Fruit fly (Drosophila melanogaster) whole organism, adult: ENCODE measurements around the gene Eig71Ed.

ENCODE experiments used
- CG11617 ChIP-seq: fragments of 200-800 bp; sonication (Bioruptor generic); optimal IDR thresholded peaks from 2 replicates; lab custom pipeline; 2017; ENCODE audit warnings: mild to moderate bottlenecking, missing biosample characterization, missing genetic modification reagents, missing genetic modification characterization
- CG12768 ChIP-seq: fragments of 200-800 bp; sonication (Bioruptor generic); optimal IDR thresholded peaks from 2 replicates; lab custom pipeline; 2017; ENCODE audit warnings: missing biosample characterization, missing genetic modification characterization, mild to moderate bottlenecking, moderate library complexity, missing genetic modification reagents
- CG14711 ChIP-seq: fragments of 200-800 bp; sonication (Bioruptor generic); optimal IDR thresholded peaks from 2 replicates; lab custom pipeline; 2018; ENCODE audit warnings: missing biosample characterization, mild to moderate bottlenecking, missing genetic modification characterization, moderate library complexity
- CG1620 ChIP-seq: fragments of 200-800 bp; sonication (Bioruptor generic); optimal IDR thresholded peaks from 2 replicates; lab custom pipeline; 2016; ENCODE audit warnings: missing biosample characterization, missing genetic modification characterization
- CG33017 ChIP-seq: fragments of 200-800 bp; sonication (Bioruptor generic); optimal IDR thresholded peaks from 2 replicates; lab custom pipeline; 2018; ENCODE audit warnings: missing biosample characterization, mild to moderate bottlenecking, missing genetic modification characterization, moderate library complexity
- CG5204 ChIP-seq: fragments of 200-800 bp; sonication (Bioruptor generic); optimal IDR thresholded peaks from 2 replicates; lab custom pipeline; 2016; ENCODE audit warnings: missing biosample characterization, missing genetic modification characterization
- CG7101 ChIP-seq: fragments of 200-800 bp; sonication (Bioruptor generic); optimal IDR thresholded peaks from 2 replicates; lab custom pipeline; 2018; ENCODE audit warnings: missing biosample characterization, mild to moderate bottlenecking, missing genetic modification characterization, moderate library complexity
- Clk ChIP-seq: fragments of 200-800 bp; sonication (Bioruptor generic); optimal IDR thresholded peaks from 2 replicates; lab custom pipeline; 2017; ENCODE audit warnings: missing biosample characterization, missing genetic modification characterization
- Crg-1 ChIP-seq: fragments of 200-800 bp; sonication (Bioruptor generic); optimal IDR thresholded peaks from 2 replicates; lab custom pipeline; 2016; ENCODE audit warnings: missing biosample characterization, missing genetic modification characterization
- Hr96 ChIP-seq: fragments of 200-800 bp; sonication (Bioruptor generic); optimal IDR thresholded peaks from 2 replicates; lab custom pipeline; 2016; ENCODE audit warnings: missing biosample characterization, missing genetic modification characterization
- Mnt ChIP-seq: fragments of 200-800 bp; sonication (Bioruptor generic); optimal IDR thresholded peaks from 2 replicates; lab custom pipeline; 2016; ENCODE audit warnings: missing biosample characterization, mild to moderate bottlenecking, missing genetic modification characterization
- bab1 ChIP-seq: fragments of 200-800 bp; sonication (Bioruptor generic); optimal IDR thresholded peaks from 3 replicates; lab custom pipeline; 2019; ENCODE audit warnings: missing biosample characterization, mild to moderate bottlenecking, missing genetic modification characterization, moderate library complexity
- cic ChIP-seq: fragments of 200-800 bp; sonication (Bioruptor generic); optimal IDR thresholded peaks from 2 replicates; lab custom pipeline; 2017; ENCODE audit warnings: missing biosample characterization, mild to moderate bottlenecking, missing genetic modification characterization, moderate library complexity
- cnc ChIP-seq, 2 experiments: fragments of >200 bp; optimal IDR thresholded peaks; 2 replicates each; lab custom pipeline; 2017
- kay ChIP-seq: fragments of 200-800 bp; sonication (Bioruptor generic); peaks from one replicate; lab custom pipeline; 2016; ENCODE audit warnings: missing biosample characterization, missing genetic modification characterization, borderline replicate concordance
- ovo ChIP-seq: fragments of 200-800 bp; sonication (Bioruptor generic); optimal IDR thresholded peaks from 2 replicates; lab custom pipeline; 2016; ENCODE audit warnings: missing biosample characterization, missing genetic modification characterization
- pad ChIP-seq: fragments of 200-800 bp; sonication (Bioruptor generic); optimal IDR thresholded peaks from 3 replicates; lab custom pipeline; 2017; ENCODE audit warnings: missing biosample characterization, missing genetic modification characterization, mild to moderate bottlenecking, moderate library complexity, missing genetic modification reagents
- toe ChIP-seq: fragments of 200-800 bp; sonication (Bioruptor generic); optimal IDR thresholded peaks from 2 replicates; lab custom pipeline; 2016; ENCODE audit warnings: missing biosample characterization, missing genetic modification characterization

Gene Eig71Ed

dm6 chr3L:15697916-15698315 is 45.6 kb downstream of the Eig71Ed start:
- TF ChIP-seq toe (no peak), CG1620 (GFP tag; lab: Kevin White, UChicago) (no peak), Crg-1 (GFP tag; lab: Kevin White, UChicago) (no peak), cic (GFP tag; lab: Kevin White, UChicago) (no peak), Hr96 (no peak), CG14711 (tag; lab: Kevin White, UChicago) (no peak), kay (no peak), pad (GFP tag; lab: Kevin White, UChicago) (no peak), CG7101 (tag; lab: Kevin White, UChicago) (no peak)

- TF ChIP-seq ovo (GFP tag; lab: Kevin White, UChicago) (no peak), bab1 (GFP tag; lab: Kevin White, UChicago) (no peak), kay (no peak), pad (GFP tag; lab: Kevin White, UChicago) (no peak), CG7101 (tag; lab: Kevin White, UChicago) (no peak), Mnt (GFP tag; lab: Kevin White, UChicago) (no peak), cic (GFP tag; lab: Kevin White, UChicago) (no peak), CG5204 (no peak), Crg-1 (GFP tag; lab: Kevin White, UChicago) (no peak), CG11617 (GFP tag; lab: Kevin White, UChicago) (no peak), cnc (optimal IDR thresholded peaks at IDR 0.05; lab: Kevin White, UChicago) (no peak), CG33017 (no peak), Clk (no peak), Hr96 (no peak), toe (no peak), CG14711 (tag; lab: Kevin White, UChicago) (no peak), CG12768 (GFP tag; lab: Kevin White, UChicago) (no peak)
Observed at dm6 chr3L:15699626-15700337, 47.4 kb downstream of the Eig71Ed start, which contains the start of gene comm2. Gene comm2, minus strand, starts transcription at chr3L:15699850.

- TF ChIP-seq ovo (GFP tag; lab: Kevin White, UChicago) (no peak), bab1 (GFP tag; lab: Kevin White, UChicago) (no peak), pad (GFP tag; lab: Kevin White, UChicago) (no peak), Clk (no peak), CG14711 (tag; lab: Kevin White, UChicago) (no peak), CG11617 (GFP tag; lab: Kevin White, UChicago) (no peak), CG7101 (tag; lab: Kevin White, UChicago) (no peak), kay (no peak), CG12768 (GFP tag; lab: Kevin White, UChicago) (no peak), CG5204 (no peak)
Observed at dm6 chr3L:15700338-15700966, 48.1 kb downstream of the Eig71Ed start.

dm6 chr3L:15702191-15702590 is 49.9 kb downstream of the Eig71Ed start:
- TF ChIP-seq toe (no peak), bab1 (GFP tag; lab: Kevin White, UChicago) (no peak), Mnt (GFP tag; lab: Kevin White, UChicago) (no peak), kay (no peak), Crg-1 (GFP tag; lab: Kevin White, UChicago) (no peak), cnc (optimal IDR thresholded peaks at IDR 0.05; lab: Kevin White, UChicago) (no peak), ovo (GFP tag; lab: Kevin White, UChicago) (no peak), CG5204 (no peak), CG14711 (tag; lab: Kevin White, UChicago) (no peak), Clk (no peak), cic (GFP tag; lab: Kevin White, UChicago) (no peak), CG7101 (tag; lab: Kevin White, UChicago) (no peak), CG12768 (GFP tag; lab: Kevin White, UChicago) (no peak)
